Worm (Caenorhabditis elegans) whole organism, L1 larva: Measurements from ENCODE around the gene phf-34.

Experiments used
- C16A3.4 ChIP-seq: fragments of 150-350 bp; optimal IDR thresholded peaks from 2 replicates; lab custom pipeline; 2014; ENCODE audit warnings: missing biosample characterization, missing genetic modification characterization
- Y116A8C.19 ChIP-seq: sonication (generic microtip); optimal IDR thresholded peaks from 2 replicates; lab custom pipeline; 2016; ENCODE audit warnings: missing compliant biosample characterization, missing genetic modification characterization, borderline replicate concordance
- aha-1 ChIP-seq: fragments of 150-350 bp; optimal IDR thresholded peaks from 2 replicates; lab custom pipeline; 2014; ENCODE audit warnings: missing biosample characterization, missing genetic modification characterization
- ama-1 ChIP-seq: fragments of 150-350 bp; optimal IDR thresholded peaks from 2 replicates; lab custom pipeline; 2014
- blmp-1 ChIP-seq: fragments of 150-350 bp; optimal IDR thresholded peaks from 2 replicates; lab custom pipeline; 2014; ENCODE audit warnings: missing biosample characterization, missing genetic modification characterization
- ceh-63 ChIP-seq: fragments of 200-800 bp; sonication (Bioruptor generic); optimal IDR thresholded peaks from 2 replicates; lab custom pipeline; 2018; ENCODE audit warnings: mild to moderate bottlenecking, missing genetic modification characterization, missing compliant biosample characterization
- ceh-90 ChIP-seq: sonication (generic microtip); optimal IDR thresholded peaks from 2 replicates; lab custom pipeline; 2016; ENCODE audit warnings: missing genetic modification characterization, missing compliant biosample characterization
- ces-1 ChIP-seq: fragments of 150-350 bp; optimal IDR thresholded peaks from 2 replicates; lab custom pipeline; 2014; ENCODE audit warnings: missing biosample characterization, missing genetic modification reagents, missing genetic modification characterization
- efl-1 ChIP-seq, 4 experiments: fragments of 150-350 bp; optimal IDR thresholded peaks in 3 of 4; peaks in 1 of 4; 1 replicate in 1 of 4; 2 replicates in 3 of 4; lab custom pipeline; 2014; ENCODE audit warnings: missing biosample characterization in 2 of 4, missing genetic modification characterization in 2 of 4, missing genetic modification reagents in 2 of 4
- elt-2 ChIP-seq: sonication (generic microtip); optimal IDR thresholded peaks from 2 replicates; lab custom pipeline; 2016; ENCODE audit warnings: missing genetic modification characterization, mild to moderate bottlenecking, inconsistent platforms, missing compliant biosample characterization, missing genetic modification reagents
- elt-3 ChIP-seq, 6 experiments: fragments of 150-350 bp in 1 of 6; sonication (generic microtip); optimal IDR thresholded peaks; 2 replicates each; lab custom pipeline; 2017 to 2018; ENCODE audit warnings: missing biosample characterization in 6 of 6, missing genetic modification characterization in 6 of 6, inconsistent platforms in 1 of 6
- fkh-8 ChIP-seq: sonication (generic microtip); optimal IDR thresholded peaks from 2 replicates; lab custom pipeline; 2016; ENCODE audit warnings: mild to moderate bottlenecking, missing genetic modification characterization, missing compliant biosample characterization
- fos-1 ChIP-seq: fragments of 150-350 bp; optimal IDR thresholded peaks from 2 replicates; lab custom pipeline; 2014; ENCODE audit warnings: missing biosample characterization, missing genetic modification characterization
- grh-1 ChIP-seq: fragments of 200-800 bp; sonication (Bioruptor generic); IDR thresholded peaks from 2 replicates; pipeline ENCODE4 v1.3.6; 2022; ENCODE audit warnings: missing genetic modification reagents, missing genetic modification characterization, missing compliant biosample characterization
- irx-1 ChIP-seq: sonication (generic microtip); optimal IDR thresholded peaks from 2 replicates; lab custom pipeline; 2016; ENCODE audit warnings: missing genetic modification characterization, missing compliant biosample characterization
- isw-1 ChIP-seq: fragments of 200-800 bp; sonication (Bioruptor generic); IDR thresholded peaks from 2 replicates; pipeline ENCODE4 v1.3.6; 2022; ENCODE audit warnings: missing genetic modification characterization, missing compliant biosample characterization
- lin-13 ChIP-seq: fragments of 150-350 bp; optimal IDR thresholded peaks from 2 replicates; lab custom pipeline; 2014; ENCODE audit warnings: missing biosample characterization, missing genetic modification reagents, missing genetic modification characterization
- lin-14 ChIP-seq: fragments of 200-800 bp; sonication (Bioruptor generic); optimal IDR thresholded peaks from 2 replicates; lab custom pipeline; 2018; ENCODE audit warnings: mild to moderate bottlenecking, missing genetic modification characterization, moderate library complexity, missing compliant biosample characterization
- lin-35 ChIP-seq, 2 experiments: fragments of 150-350 bp; optimal IDR thresholded peaks; 2 replicates each; lab custom pipeline; 2014; ENCODE audit warnings: missing biosample characterization in 2 of 2, missing genetic modification characterization in 2 of 2, missing genetic modification reagents in 2 of 2
- lin-39 ChIP-seq: fragments of 150-350 bp; optimal IDR thresholded peaks from 2 replicates; lab custom pipeline; 2014; ENCODE audit warnings: missing biosample characterization, missing genetic modification reagents, missing genetic modification characterization
- lsy-2 ChIP-seq, 2 experiments: fragments of 150-350 bp; optimal IDR thresholded peaks; 2 replicates each; lab custom pipeline; 2014; ENCODE audit warnings: missing biosample characterization in 2 of 2, missing genetic modification characterization in 2 of 2
- mep-1 ChIP-seq: fragments of 150-350 bp; optimal IDR thresholded peaks from 2 replicates; lab custom pipeline; 2014; ENCODE audit warnings: missing biosample characterization, missing genetic modification characterization
- nhr-19 ChIP-seq: fragments of 200-800 bp; sonication (Bioruptor generic); conservative IDR thresholded peaks from 2 replicates; pipeline ENCODE4 v1.3.6; 2022; ENCODE audit warnings: missing genetic modification characterization, missing compliant biosample characterization
- nhr-20 ChIP-seq: sonication (generic microtip); optimal IDR thresholded peaks from 2 replicates; lab custom pipeline; 2016; ENCODE audit warnings: mild to moderate bottlenecking, missing genetic modification characterization, missing compliant biosample characterization
- nhr-71 ChIP-seq: sonication (generic microtip); optimal IDR thresholded peaks from 2 replicates; lab custom pipeline; 2016; ENCODE audit warnings: mild to moderate bottlenecking, missing genetic modification characterization, moderate library complexity, missing compliant biosample characterization
- nhr-77 ChIP-seq: fragments of 150-350 bp; optimal IDR thresholded peaks from 2 replicates; lab custom pipeline; 2014; ENCODE audit warnings: missing biosample characterization, missing genetic modification characterization
- nhr-90 ChIP-seq: sonication (generic microtip); optimal IDR thresholded peaks from 2 replicates; lab custom pipeline; 2016; ENCODE audit warnings: mild to moderate bottlenecking, missing genetic modification characterization, missing compliant biosample characterization; ENCODE audit not compliant: poor library complexity
- pag-3 ChIP-seq: sonication (generic microtip); optimal IDR thresholded peaks from 2 replicates; lab custom pipeline; 2017; ENCODE audit warnings: missing genetic modification characterization, mild to moderate bottlenecking, missing compliant biosample characterization, antibody characterized with exemption, borderline replicate concordance; ENCODE audit not compliant: insufficient read depth
- pqm-1 ChIP-seq: sonication (generic microtip); optimal IDR thresholded peaks from 3 replicates; lab custom pipeline; 2017; ENCODE audit warnings: missing biosample characterization, missing genetic modification characterization
- skn-1 ChIP-seq: fragments of 150-350 bp; optimal IDR thresholded peaks from 2 replicates; lab custom pipeline; 2014; ENCODE audit warnings: missing biosample characterization, missing genetic modification characterization
- snu-23 ChIP-seq: sonication (generic microtip); optimal IDR thresholded peaks from 2 replicates; lab custom pipeline; 2016; ENCODE audit warnings: missing genetic modification characterization, missing compliant biosample characterization
- sox-4 ChIP-seq: sonication (generic microtip); optimal IDR thresholded peaks from 2 replicates; lab custom pipeline; 2016; ENCODE audit warnings: missing genetic modification characterization, missing compliant biosample characterization
- tlp-1 ChIP-seq: fragments of 150-350 bp; optimal IDR thresholded peaks from 2 replicates; lab custom pipeline; 2014; ENCODE audit warnings: missing biosample characterization, missing genetic modification characterization
- unc-62 ChIP-seq: fragments of 150-350 bp; optimal IDR thresholded peaks from 2 replicates; lab custom pipeline; 2014; ENCODE audit warnings: missing biosample characterization, missing genetic modification reagents, missing genetic modification characterization
- vab-15 ChIP-seq: sonication (generic microtip); optimal IDR thresholded peaks from 2 replicates; lab custom pipeline; 2017; ENCODE audit warnings: missing genotype, mild to moderate bottlenecking, missing genetic modification characterization, missing compliant biosample characterization
- ztf-4 ChIP-seq: fragments of 150-350 bp; optimal IDR thresholded peaks from 2 replicates; lab custom pipeline; 2014; ENCODE audit warnings: missing biosample characterization, missing genetic modification characterization

Gene phf-34

DNA sequence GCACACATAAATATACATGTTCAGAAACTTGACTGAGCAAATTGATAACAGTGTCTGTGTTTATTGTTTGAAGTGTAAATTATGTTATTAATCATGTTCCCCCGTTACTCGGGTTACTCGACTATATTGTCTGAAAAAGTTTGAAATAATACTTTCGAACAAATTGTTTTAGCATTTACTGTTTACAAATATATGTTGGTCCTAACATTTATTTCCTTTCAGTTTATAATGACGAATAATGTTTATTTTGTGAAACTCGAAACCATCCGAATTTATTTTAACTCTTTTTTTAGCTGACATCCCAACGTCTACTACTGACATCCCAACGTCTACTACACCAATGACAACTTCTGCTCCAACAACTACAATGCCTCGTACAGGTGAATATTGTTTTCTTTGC is 30.5 kb downstream of the phf-34 start, which contains the start of gene R07B1.7:
R07B1.7 (plus strand) TSS at position 301 of the 400 bp plus-strand sequence.
- TF ChIP-seq blmp-1 (tag; lab: Kevin White, UChicago): no peak
- no peak for TF ChIP-seq ceh-90
- no peak for TF ChIP-seq ama-1 (lab: Kevin White, UChicago)
- no peak for TF ChIP-seq ceh-63 (GFP tag; lab: Kevin White, UChicago)
- no peak for TF ChIP-seq irx-1
- no peak for TF ChIP-seq elt-3 (tag; optimal IDR thresholded peaks at IDR 0.05; lab: Kevin White, UChicago)
- TF ChIP-seq C16A3.4 (tag; lab: Kevin White, UChicago): no peak
- no peak for TF ChIP-seq skn-1 (tag; lab: Kevin White, UChicago)
- TF ChIP-seq mep-1: no peak
- no peak for TF ChIP-seq ztf-4 (tag; lab: Kevin White, UChicago)
- no peak for TF ChIP-seq fos-1

DNA sequence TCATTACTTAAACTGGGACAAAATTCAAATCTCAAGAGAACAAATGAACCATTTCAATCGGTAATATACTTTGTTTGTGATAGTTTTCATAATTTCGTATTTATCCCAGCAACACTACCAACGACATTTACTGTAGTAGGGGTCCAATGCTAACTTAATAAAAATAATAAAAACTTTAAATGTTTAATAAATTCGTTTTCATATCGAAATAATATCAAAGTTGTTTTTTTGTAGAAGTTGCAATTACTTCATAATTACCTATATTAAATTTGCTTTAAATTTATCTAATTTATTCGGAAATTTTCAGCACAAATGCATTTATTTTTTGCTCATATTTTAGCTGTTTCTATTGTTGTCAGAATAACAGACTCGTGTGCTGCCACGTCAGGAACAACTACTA is 32.9 kb downstream of the phf-34 start, which contains the start of gene R07B1.6:
R07B1.6 (plus strand) TSS at position 301 of the 400 bp plus-strand sequence.
- TF ChIP-seq ama-1 (lab: Kevin White, UChicago): no peak
- TF ChIP-seq blmp-1 (tag; lab: Kevin White, UChicago): no peak
- TF ChIP-seq Y116A8C.19 (tag; lab: Kevin White, UChicago): no peak
- TF ChIP-seq pag-3 (tag; lab: Kevin White, UChicago): no peak
- no peak for TF ChIP-seq vab-15 (tag; lab: Kevin White, UChicago)
- TF ChIP-seq tlp-1: no peak
- no peak for TF ChIP-seq nhr-19 (GFP tag; lab: Robert Waterston, UW)
- TF ChIP-seq unc-62: no peak
- no peak for TF ChIP-seq skn-1 (tag; lab: Kevin White, UChicago)
- TF ChIP-seq ces-1: no peak
- no peak for TF ChIP-seq nhr-90 (tag; lab: Kevin White, UChicago)
- TF ChIP-seq nhr-77 (tag; lab: Kevin White, UChicago): no peak
- no peak for TF ChIP-seq lin-39 (tag; lab: Kevin White, UChicago)

- peak; percentile 10 for TF ChIP-seq fkh-8 (tag; lab: Kevin White, UChicago)
- no peak for TF ChIP-seq aha-1 (tag; lab: Kevin White, UChicago)
- TF ChIP-seq elt-2 (tag; lab: Kevin White, UChicago): peak; percentile 79
- TF ChIP-seq nhr-20 (tag; lab: Kevin White, UChicago): peak; percentile 31
- peak; percentile 44 for TF ChIP-seq nhr-71 (tag; lab: Kevin White, UChicago)
- TF ChIP-seq lin-35 (GFP tag; optimal IDR thresholded peaks at IDR 0.05; lab: Kevin White, UChicago): peak in 1 of 2 experiments; percentile 14
- peak; percentile 46 for TF ChIP-seq snu-23 (GFP tag; lab: Kevin White, UChicago)
- no peak for TF ChIP-seq lin-13
- TF ChIP-seq lsy-2 (tag; optimal IDR thresholded peaks at IDR 0.05; lab: Kevin White, UChicago): no peak
- peak; percentile 71 for TF ChIP-seq pqm-1
- TF ChIP-seq lin-14 (GFP tag; lab: Kevin White, UChicago): peak; percentile 8
- no peak for TF ChIP-seq grh-1
- peak; percentile 3 for TF ChIP-seq sox-4 (tag; lab: Kevin White, UChicago)
Observed at ce11 chrX:9862916-9863624, 36.2 kb downstream of the phf-34 start, which contains the start of the genes gst-36 and R07B1.5. gst-36 (minus strand) TSS chrX:9862960. R07B1.5 (plus strand) TSS chrX:9863580.

ce11 chrX:9858069-9858468 is 41.2 kb downstream of the phf-34 start, which contains the start of gene scav-5:
scav-5 (plus strand) TSS chrX:9858365.
- no peak for TF ChIP-seq efl-1 (optimal IDR thresholded peaks at IDR 0.05; lab: Kevin White, UChicago)
- peak in 1 of 2 experiments; percentile 69 for TF ChIP-seq efl-1 (GFP tag; optimal IDR thresholded peaks at IDR 0.05 in 1 of 2; lab: Kevin White, UChicago)
- TF ChIP-seq lin-39 (tag; lab: Kevin White, UChicago): no peak
- no peak for TF ChIP-seq isw-1
- peak in 1 of 2 experiments; percentile 37 for TF ChIP-seq lin-35 (GFP tag; optimal IDR thresholded peaks at IDR 0.05; lab: Kevin White, UChicago)
- TF ChIP-seq elt-2 (tag; lab: Kevin White, UChicago): peak; percentile 90
- TF ChIP-seq lin-14 (GFP tag; lab: Kevin White, UChicago): peak; percentile 20
